Worm (Caenorhabditis elegans) whole organism, midembryonic: Measurements from ENCODE around the gene unc-53.

Source experiments
- T22C8.4 ChIP-seq: fragments of 200-800 bp; sonication (Bioruptor generic); IDR thresholded peaks from 2 replicates; pipeline ENCODE4 v1.3.6; 2022; ENCODE audit warnings: missing genetic modification characterization, missing compliant biosample characterization
- cog-1 ChIP-seq: sonication (generic microtip); optimal IDR thresholded peaks from 2 replicates; lab custom pipeline; 2016; ENCODE audit warnings: missing genetic modification characterization, missing compliant biosample characterization
- flt-1 ChIP-seq: fragments of 200-800 bp; sonication (Bioruptor generic); IDR thresholded peaks from 2 replicates; pipeline ENCODE4 v1.3.6; 2022; ENCODE audit warnings: missing genetic modification characterization, missing compliant biosample characterization
- ref-1 ChIP-seq: fragments of 200-800 bp; sonication (Bioruptor generic); conservative IDR thresholded peaks from 2 replicates; pipeline ENCODE4 v1.3.6; 2022; ENCODE audit warnings: missing genetic modification reagents, missing genetic modification characterization, missing compliant biosample characterization
- tab-1 ChIP-seq: fragments of 200-800 bp; sonication (Bioruptor generic); IDR thresholded peaks from 2 replicates; pipeline ENCODE4 v1.3.6; 2022; ENCODE audit warnings: missing genetic modification characterization, missing compliant biosample characterization

ce11 chrII:11015734-11016133 lies 73.5 kb downstream of the unc-53 start:
- TF ChIP-seq tab-1 (GFP tag; lab: Robert Waterston, UW) (no peak), ref-1 (GFP tag; lab: Robert Waterston, UW) (no peak), cog-1 (tag; lab: Kevin White, UChicago) (no peak), flt-1 (GFP tag; lab: Robert Waterston, UW) (no peak), T22C8.4 (GFP tag; lab: Robert Waterston, UW) (no peak)
